Worm (Caenorhabditis elegans) whole organism, L2 larva: Measurements from ENCODE around the gene C14E2.4.

ENCODE experiments used
- C34F6.9 ChIP-seq: fragments of 150-350 bp; optimal IDR thresholded peaks from 2 replicates; lab custom pipeline; 2014; ENCODE audit warnings: missing biosample characterization, missing genetic modification characterization
- F13H6.1 ChIP-seq: sonication (generic microtip); optimal IDR thresholded peaks from 2 replicates; lab custom pipeline; 2016; ENCODE audit warnings: missing genetic modification characterization, missing compliant biosample characterization
- R02D3.7 ChIP-seq: fragments of 150-350 bp; optimal IDR thresholded peaks from 2 replicates; lab custom pipeline; 2014; ENCODE audit warnings: missing biosample characterization, missing genetic modification characterization
- Y55F3AM.14 ChIP-seq: fragments of 200-800 bp; sonication (Bioruptor generic); optimal IDR thresholded peaks from 2 replicates; lab custom pipeline; 2018; ENCODE audit warnings: mild to moderate bottlenecking, missing genetic modification characterization, missing compliant biosample characterization
- ZK546.5 ChIP-seq: sonication (generic microtip); optimal IDR thresholded peaks from 2 replicates; lab custom pipeline; 2017; ENCODE audit warnings: missing biosample characterization, missing genetic modification characterization
- ama-1 ChIP-seq: fragments of 150-350 bp; optimal IDR thresholded peaks from 2 replicates; lab custom pipeline; 2018; ENCODE audit warnings: inconsistent platforms
- blmp-1 ChIP-seq: sonication (generic microtip); optimal IDR thresholded peaks from 2 replicates; lab custom pipeline; 2017; ENCODE audit warnings: missing genetic modification characterization, mild to moderate bottlenecking, missing compliant biosample characterization, antibody characterized with exemption, moderate library complexity; ENCODE audit not compliant: insufficient read depth
- ceh-16 ChIP-seq: fragments of 150-350 bp; optimal IDR thresholded peaks from 2 replicates; lab custom pipeline; 2014; ENCODE audit warnings: missing biosample characterization, missing genetic modification characterization
- ceh-82 ChIP-seq: fragments of 150-350 bp; optimal IDR thresholded peaks from 2 replicates; lab custom pipeline; 2014; ENCODE audit warnings: missing biosample characterization, missing genetic modification characterization
- crh-2 ChIP-seq: sonication (generic microtip); optimal IDR thresholded peaks from 2 replicates; lab custom pipeline; 2017; ENCODE audit warnings: missing biosample characterization, missing genetic modification characterization
- dmd-4 ChIP-seq: sonication (generic microtip); optimal IDR thresholded peaks from 2 replicates; lab custom pipeline; 2017; ENCODE audit warnings: missing biosample characterization, missing genetic modification characterization
- egl-27 ChIP-seq: sonication (generic microtip); optimal IDR thresholded peaks from 3 replicates; lab custom pipeline; 2017; ENCODE audit warnings: missing biosample characterization, missing genetic modification reagents, missing genetic modification characterization
- elt-1 ChIP-seq: fragments of 150-350 bp; optimal IDR thresholded peaks from 2 replicates; lab custom pipeline; 2014; ENCODE audit warnings: missing biosample characterization, missing genetic modification characterization
- fos-1 ChIP-seq: fragments of 150-350 bp; optimal IDR thresholded peaks from 2 replicates; lab custom pipeline; 2014; ENCODE audit warnings: missing biosample characterization, missing genetic modification characterization
- gmeb-1 ChIP-seq: fragments of 150-350 bp; optimal IDR thresholded peaks from 2 replicates; lab custom pipeline; 2014; ENCODE audit warnings: missing biosample characterization, missing genetic modification characterization
- lin-11 ChIP-seq: fragments of 150-350 bp; sonication (generic microtip); optimal IDR thresholded peaks from 2 replicates; lab custom pipeline; 2014; ENCODE audit warnings: missing biosample characterization, missing genetic modification characterization, inconsistent platforms, mixed read lengths
- lin-13 ChIP-seq: fragments of 150-350 bp; optimal IDR thresholded peaks from 2 replicates; lab custom pipeline; 2014; ENCODE audit warnings: missing biosample characterization, missing genetic modification reagents, missing genetic modification characterization
- lin-39 ChIP-seq: fragments of 150-350 bp; optimal IDR thresholded peaks from 2 replicates; lab custom pipeline; 2014; ENCODE audit warnings: missing biosample characterization, missing genetic modification reagents, missing genetic modification characterization
- lsy-2 ChIP-seq, 2 experiments: fragments of 150-350 bp in 1 of 2; sonication (generic microtip) in 1 of 2; optimal IDR thresholded peaks; 2 replicates each; lab custom pipeline; 2014 to 2017; ENCODE audit warnings: missing biosample characterization in 2 of 2, missing genetic modification characterization in 2 of 2
- mab-5 ChIP-seq: fragments of 150-350 bp; optimal IDR thresholded peaks from 2 replicates; lab custom pipeline; 2014; ENCODE audit warnings: missing biosample characterization, missing genetic modification characterization
- mbf-1 ChIP-seq: sonication (generic microtip); optimal IDR thresholded peaks from 2 replicates; lab custom pipeline; 2017; ENCODE audit warnings: missing biosample characterization, missing genetic modification characterization
- nhr-10 ChIP-seq: sonication (generic microtip); optimal IDR thresholded peaks from 2 replicates; lab custom pipeline; 2017; ENCODE audit warnings: missing biosample characterization, missing genetic modification characterization
- nhr-11 ChIP-seq: fragments of 150-350 bp; optimal IDR thresholded peaks from 2 replicates; lab custom pipeline; 2014; ENCODE audit warnings: missing biosample characterization, missing genetic modification characterization
- nhr-12 ChIP-seq: fragments of 150-350 bp; optimal IDR thresholded peaks from 2 replicates; lab custom pipeline; 2014; ENCODE audit warnings: missing biosample characterization, missing genetic modification characterization
- nhr-129 ChIP-seq: fragments of 150-350 bp; optimal IDR thresholded peaks from 2 replicates; lab custom pipeline; 2014; ENCODE audit warnings: missing biosample characterization, missing genetic modification characterization
- nhr-21 ChIP-seq: fragments of 150-350 bp; optimal IDR thresholded peaks from 2 replicates; lab custom pipeline; 2014; ENCODE audit warnings: missing biosample characterization, missing genetic modification characterization
- nhr-23 ChIP-seq: fragments of 150-350 bp; optimal IDR thresholded peaks from 2 replicates; lab custom pipeline; 2014; ENCODE audit warnings: missing biosample characterization, missing genetic modification reagents, missing genetic modification characterization
- nhr-237 ChIP-seq: fragments of 150-350 bp; optimal IDR thresholded peaks from 2 replicates; lab custom pipeline; 2014; ENCODE audit warnings: missing biosample characterization, missing genetic modification characterization
- nhr-25 ChIP-seq: fragments of 150-350 bp; sonication (generic microtip); optimal IDR thresholded peaks from 3 replicates; lab custom pipeline; 2014; ENCODE audit warnings: missing biosample characterization, missing genetic modification characterization
- nhr-6 ChIP-seq: fragments of 150-350 bp; optimal IDR thresholded peaks from 2 replicates; lab custom pipeline; 2014; ENCODE audit warnings: missing biosample characterization, missing genetic modification characterization
- peb-1 ChIP-seq: fragments of 150-350 bp; optimal IDR thresholded peaks from 2 replicates; lab custom pipeline; 2014; ENCODE audit warnings: missing biosample characterization, missing genetic modification characterization
- sem-4 ChIP-seq: fragments of 150-350 bp; optimal IDR thresholded peaks from 2 replicates; lab custom pipeline; 2014; ENCODE audit warnings: missing biosample characterization, missing genetic modification reagents, missing genetic modification characterization
- skn-1 ChIP-seq: sonication (generic microtip); optimal IDR thresholded peaks from 2 replicates; lab custom pipeline; 2017; ENCODE audit warnings: missing biosample characterization, missing genetic modification characterization
- sma-3 ChIP-seq: sonication (generic microtip); optimal IDR thresholded peaks from 2 replicates; lab custom pipeline; 2016; ENCODE audit warnings: missing genetic modification reagents, missing genetic modification characterization, missing compliant biosample characterization
- snpc-4 ChIP-seq: fragments of 150-350 bp; optimal IDR thresholded peaks from 2 replicates; lab custom pipeline; 2014; ENCODE audit warnings: missing biosample characterization, missing genetic modification characterization
- unc-39 ChIP-seq: fragments of 150-350 bp; optimal IDR thresholded peaks from 2 replicates; lab custom pipeline; 2014; ENCODE audit warnings: missing biosample characterization, missing genetic modification characterization
- unc-55 ChIP-seq: fragments of 150-350 bp; sonication (generic microtip); optimal IDR thresholded peaks from 3 replicates; lab custom pipeline; 2014; ENCODE audit warnings: missing biosample characterization, missing genetic modification reagents, missing genetic modification characterization
- unc-62 ChIP-seq: fragments of 150-350 bp; optimal IDR thresholded peaks from 2 replicates; lab custom pipeline; 2014; ENCODE audit warnings: missing biosample characterization, missing genetic modification reagents, missing genetic modification characterization
- zag-1 ChIP-seq: fragments of 150-350 bp; optimal IDR thresholded peaks from 2 replicates; lab custom pipeline; 2014; ENCODE audit warnings: missing biosample characterization, missing genetic modification characterization
- ztf-1 ChIP-seq: fragments of 200-800 bp; sonication (Bioruptor generic); conservative IDR thresholded peaks from 2 replicates; pipeline ENCODE4 v1.3.6; 2022; ENCODE audit warnings: missing genetic modification characterization, missing compliant biosample characterization
- ztf-11 ChIP-seq: sonication (generic microtip); optimal IDR thresholded peaks from 2 replicates; lab custom pipeline; 2017; ENCODE audit warnings: missing biosample characterization, missing genetic modification characterization
- ztf-4 ChIP-seq: fragments of 150-350 bp; optimal IDR thresholded peaks from 2 replicates; lab custom pipeline; 2014; ENCODE audit warnings: missing biosample characterization, missing genetic modification characterization

C14E2.4 gene

DNA sequence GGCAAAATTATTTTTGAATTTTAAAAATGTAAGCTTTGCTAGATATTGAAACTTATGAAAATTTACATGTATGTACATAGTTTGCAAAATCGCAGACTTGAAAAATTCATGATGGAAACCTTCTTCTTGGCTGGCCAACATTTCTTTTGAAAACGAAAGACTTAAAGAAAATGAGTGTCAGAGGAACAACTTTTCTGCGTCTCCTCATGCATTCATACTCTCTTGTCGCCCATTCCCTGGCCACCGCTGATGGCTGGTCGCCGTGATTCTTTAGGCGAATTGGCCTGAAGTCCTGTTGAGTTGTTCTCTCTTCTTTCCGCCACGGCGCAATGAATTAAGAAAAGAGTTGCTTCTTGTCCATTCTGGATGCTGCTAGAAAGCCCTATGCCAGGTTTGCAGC is 25.1 kb downstream of the C14E2.4 start:
- no peak for TF ChIP-seq mbf-1
- no peak for TF ChIP-seq lsy-2 (tag; optimal IDR thresholded peaks at IDR 0.05; lab: Kevin White, UChicago)
- TF ChIP-seq sem-4 (tag; lab: Kevin White, UChicago) = no peak
- TF ChIP-seq unc-55 (GFP tag; lab: Kevin White, UChicago) = no peak
- TF ChIP-seq nhr-6 (tag; lab: Kevin White, UChicago) = no peak
- no peak for TF ChIP-seq ceh-16 (tag; lab: Kevin White, UChicago)
- no peak for TF ChIP-seq mab-5
- TF ChIP-seq nhr-129 (tag; lab: Kevin White, UChicago) = no peak
- TF ChIP-seq Y55F3AM.14 = no peak
- no peak for TF ChIP-seq crh-2 (tag; lab: Kevin White, UChicago)
- no peak for TF ChIP-seq nhr-237
- TF ChIP-seq elt-1 (tag; lab: Kevin White, UChicago) = no peak
- no peak for TF ChIP-seq nhr-12 (tag; lab: Kevin White, UChicago)
- TF ChIP-seq sma-3 (GFP tag; lab: Kevin White, UChicago) = no peak

DNA sequence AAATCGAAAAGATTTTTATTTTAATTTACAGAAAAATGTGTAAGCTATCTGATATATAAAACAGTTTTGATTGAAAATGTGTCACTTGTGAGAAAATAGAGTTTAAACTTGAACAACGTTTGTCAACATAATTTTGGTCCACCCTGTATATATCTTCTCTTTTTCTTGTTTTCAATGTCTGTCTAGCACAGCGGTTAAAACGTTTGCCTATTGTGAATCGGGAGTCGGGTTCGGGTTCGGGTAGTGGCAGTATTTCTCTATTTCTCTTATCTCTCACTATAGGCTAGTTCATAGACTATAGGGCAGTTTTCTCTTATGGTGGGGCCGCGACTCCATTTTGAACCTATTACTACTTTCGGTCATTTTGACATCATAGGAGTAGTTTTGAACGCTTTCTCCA is 30.0 kb downstream of the C14E2.4 start:
- TF ChIP-seq nhr-10 (no peak), unc-39 (tag; lab: Kevin White, UChicago) (no peak), nhr-21 (tag; lab: Kevin White, UChicago) (no peak), skn-1 (tag; lab: Kevin White, UChicago) (no peak), lin-11 (tag; lab: Kevin White, UChicago) (no peak), nhr-237 (no peak), lin-39 (tag; lab: Kevin White, UChicago) (no peak), peb-1 (tag; lab: Kevin White, UChicago) (no peak), nhr-11 (tag; lab: Kevin White, UChicago) (no peak), egl-27 (tag; lab: Kevin White, UChicago) (no peak), mab-5 (no peak), unc-55 (GFP tag; lab: Kevin White, UChicago) (no peak), nhr-23 (tag; lab: Kevin White, UChicago) (no peak), lin-13 (no peak), sem-4 (tag; lab: Kevin White, UChicago) (no peak)

- no peak for TF ChIP-seq skn-1 (tag; lab: Kevin White, UChicago)
- no peak for TF ChIP-seq ama-1
- no peak for TF ChIP-seq unc-62
- no peak for TF ChIP-seq nhr-25 (tag; lab: Kevin White, UChicago)
- no peak for TF ChIP-seq unc-39 (tag; lab: Kevin White, UChicago)
- no peak for TF ChIP-seq snpc-4
- no peak for TF ChIP-seq unc-55 (GFP tag; lab: Kevin White, UChicago)
- TF ChIP-seq egl-27 (tag; lab: Kevin White, UChicago) = no peak
- no peak for TF ChIP-seq nhr-11 (tag; lab: Kevin White, UChicago)
- TF ChIP-seq F13H6.1 = no peak
- TF ChIP-seq zag-1 (tag; lab: Kevin White, UChicago) = no peak
- TF ChIP-seq dmd-4 = no peak
- TF ChIP-seq R02D3.7 (tag; lab: Kevin White, UChicago) = no peak
Measured at ce11 chrX:1786607-1787006, 34.5 kb downstream of the C14E2.4 start, which contains the start of gene arg-1. Gene arg-1 (plus strand): TSS chrX:1786907.

DNA sequence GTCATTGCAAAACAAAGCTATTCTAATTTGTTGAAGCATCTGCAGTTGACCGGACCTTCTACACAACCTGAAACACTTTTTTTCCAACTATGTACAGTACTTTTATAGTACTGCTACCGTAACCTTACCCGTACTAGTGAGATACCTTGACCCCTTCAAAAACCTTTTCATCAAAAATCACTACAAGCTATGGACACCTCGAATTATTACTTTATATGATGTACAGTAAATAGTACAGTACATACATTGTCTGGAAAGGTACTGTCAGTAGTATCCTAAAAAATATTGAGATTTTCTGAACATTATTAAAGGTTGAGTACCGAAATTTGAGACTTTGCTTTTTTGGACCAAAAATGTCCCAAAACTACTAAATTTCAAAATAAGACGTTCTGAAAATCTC is 35.4 kb downstream of the C14E2.4 start:
- TF ChIP-seq sma-3 (GFP tag; lab: Kevin White, UChicago) (no peak), gmeb-1 (tag; lab: Kevin White, UChicago) (no peak), ceh-16 (tag; lab: Kevin White, UChicago) (no peak), ztf-4 (tag; lab: Kevin White, UChicago) (no peak), nhr-25 (tag; lab: Kevin White, UChicago) (no peak), nhr-237 (no peak), elt-1 (tag; lab: Kevin White, UChicago) (no peak), nhr-11 (tag; lab: Kevin White, UChicago) (no peak), ztf-1 (no peak), nhr-10 (no peak)

- no peak for TF ChIP-seq fos-1
- TF ChIP-seq gmeb-1 (tag; lab: Kevin White, UChicago) = no peak
- TF ChIP-seq Y55F3AM.14 = no peak
- TF ChIP-seq lin-39 (tag; lab: Kevin White, UChicago) = no peak
- no peak for TF ChIP-seq blmp-1 (tag; lab: Kevin White, UChicago)
- TF ChIP-seq ceh-16 (tag; lab: Kevin White, UChicago) = no peak
- TF ChIP-seq ceh-82 (tag; lab: Kevin White, UChicago) = no peak
- no peak for TF ChIP-seq nhr-12 (tag; lab: Kevin White, UChicago)
- no peak for TF ChIP-seq ztf-4 (tag; lab: Kevin White, UChicago)
- TF ChIP-seq mbf-1 = no peak
- no peak for TF ChIP-seq ztf-11 (tag; lab: Kevin White, UChicago)
- TF ChIP-seq unc-55 (GFP tag; lab: Kevin White, UChicago) = no peak
- TF ChIP-seq nhr-129 (tag; lab: Kevin White, UChicago) = no peak
- TF ChIP-seq C34F6.9 = no peak
- TF ChIP-seq sma-3 (GFP tag; lab: Kevin White, UChicago) = no peak
- TF ChIP-seq nhr-237 = no peak
- no peak for TF ChIP-seq R02D3.7 (tag; lab: Kevin White, UChicago)
- no peak for TF ChIP-seq sem-4 (tag; lab: Kevin White, UChicago)
- TF ChIP-seq ZK546.5 (tag; lab: Kevin White, UChicago) = no peak
- no peak for TF ChIP-seq nhr-11 (tag; lab: Kevin White, UChicago)
Measured at ce11 chrX:1777988-1778387, 43.1 kb downstream of the C14E2.4 start, which contains the start of gene elc-2. Gene elc-2 (minus strand): TSS chrX:1778088.
